Fruit fly (Drosophila melanogaster) whole organism, larva: ENCODE measurements around the gene Rcd5.
A peak's percentile ranks its signal among the peaks of the same experiment; 100 is the strongest.

Experiments
- noc ChIP-seq: fragments of 200-800 bp; sonication (Bioruptor generic); optimal IDR thresholded peaks from 3 replicates; lab custom pipeline; 2019; ENCODE audit warnings: missing biosample characterization, mild to moderate bottlenecking, missing genetic modification characterization, moderate library complexity

The Rcd5 gene

dm6 chr3L:4031762-4032161, 8.6 kb upstream of the Rcd5 start, which contains the start of the genes Gr64d and Gr64e:
Gene Gr64d, plus strand, starts transcription at chr3L:4032062.
Gene Gr64e, plus strand, starts transcription at chr3L:4032141.
- TF ChIP-seq noc (tag; lab: Kevin White, UChicago) = no peak

- no peak for TF ChIP-seq noc (tag; lab: Kevin White, UChicago)
Observed at dm6 chr3L:4035499-4035898, 4.8 kb upstream of the Rcd5 start, which contains the start of gene Gr64f. Gene Gr64f, plus strand, starts transcription at chr3L:4035799.

- no peak for TF ChIP-seq noc (tag; lab: Kevin White, UChicago)
Observed at dm6 chr3L:4044497-4044896, 4.2 kb downstream of the Rcd5 start.

dm6 chr3L:4046289-4046688, 6.0 kb downstream of the Rcd5 start, which contains the start of gene CG1136:
Gene CG1136, plus strand, starts transcription at chr3L:4046596.
- TF ChIP-seq noc (tag; lab: Kevin White, UChicago) = no peak

- TF ChIP-seq noc (tag; lab: Kevin White, UChicago) = no peak
Observed at dm6 chr3L:4047635-4048034, 7.3 kb downstream of the Rcd5 start, which contains the start of gene Dpy-30L2. Gene Dpy-30L2, minus strand, starts transcription at chr3L:4047735.

- TF ChIP-seq noc (tag; lab: Kevin White, UChicago) = no peak
Observed at dm6 chr3L:4049082-4049481, 8.8 kb downstream of the Rcd5 start.

- no peak for TF ChIP-seq noc (tag; lab: Kevin White, UChicago)
Observed at dm6 chr3L:4055438-4055962, 15.2 kb downstream of the Rcd5 start.

dm6 chr3L:4056812-4057211, 16.5 kb downstream of the Rcd5 start:
- TF ChIP-seq noc (tag; lab: Kevin White, UChicago) = no peak

- no peak for TF ChIP-seq noc (tag; lab: Kevin White, UChicago)
Observed at dm6 chr3L:4059293-4059820, 19.0 kb downstream of the Rcd5 start, which contains the start of gene Ugt305A1. Gene Ugt305A1, plus strand, starts transcription at chr3L:4059770.

dm6 chr3L:4061921-4062474, 21.7 kb downstream of the Rcd5 start, which contains the start of gene dib:
Gene dib, plus strand, starts transcription at chr3L:4062292.
- no peak for TF ChIP-seq noc (tag; lab: Kevin White, UChicago)

dm6 chr3L:4068368-4068767, 28.0 kb downstream of the Rcd5 start:
- TF ChIP-seq noc (tag; lab: Kevin White, UChicago) = no peak

dm6 chr3L:4069069-4069468, 28.7 kb downstream of the Rcd5 start, which contains the start of gene CG32259:
Gene CG32259, plus strand, starts transcription at chr3L:4069369.
- no peak for TF ChIP-seq noc (tag; lab: Kevin White, UChicago)

- peak; percentile 88 for TF ChIP-seq noc (tag; lab: Kevin White, UChicago)
Observed at dm6 chr3L:4070221-4070995, 30.1 kb downstream of the Rcd5 start.

dm6 chr3L:4070996-4071379, 30.7 kb downstream of the Rcd5 start:
- TF ChIP-seq noc (tag; lab: Kevin White, UChicago) = no peak

dm6 chr3L:4071561-4072049, 31.3 kb downstream of the Rcd5 start, which contains the start of gene wit:
Gene wit, minus strand, starts transcription at chr3L:4071717.
- peak; percentile 52 for TF ChIP-seq noc (tag; lab: Kevin White, UChicago)

dm6 chr3L:4072717-4073116, 32.4 kb downstream of the Rcd5 start:
- no peak for TF ChIP-seq noc (tag; lab: Kevin White, UChicago)
